Worm (Caenorhabditis elegans): Measurements from ENCODE around the gene Y32F6B.1.
"Not testable (repeated sequence)": the region's sequence is repeated elsewhere in the genome, so short reads cannot be mapped to it uniquely, and the experiment has no call there.

Y32F6B.1 gene

DNA sequence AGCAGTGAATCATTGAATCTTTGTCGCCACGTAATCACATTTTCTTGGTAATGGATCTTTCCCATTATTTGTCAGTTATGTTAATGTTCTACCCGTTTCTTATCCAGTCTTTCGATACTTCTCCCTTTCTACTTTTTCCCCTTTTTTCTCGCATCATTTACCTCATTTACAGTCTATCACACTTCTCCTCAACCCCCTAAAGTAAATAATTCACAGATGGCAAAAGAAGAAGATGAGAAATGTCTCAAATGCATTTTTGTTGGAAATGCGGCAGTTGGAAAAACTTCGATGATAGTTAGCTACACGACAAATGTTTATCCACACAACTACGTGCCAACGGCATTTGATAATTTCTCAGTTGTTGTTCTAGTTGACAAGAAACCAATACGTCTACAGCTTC, 22.5 kb downstream of the Y32F6B.1 start, which contains the start of gene chw-1:
Gene chw-1 (plus strand): TSS at position 217 of the 400 bp plus-strand sequence.
- no peak for TF ChIP-seq ceh-91 (GFP tag; IDR thresholded peaks at IDR 0.05)
- no peak for TF ChIP-seq K12H6.12 (tag; optimal IDR thresholded peaks at IDR 0.05)
- no peak for TF ChIP-seq attf-6 (GFP tag; IDR thresholded peaks at IDR 0.05)
- no peak for TF ChIP-seq xnd-1 (tag; optimal IDR thresholded peaks at IDR 0.05)

DNA sequence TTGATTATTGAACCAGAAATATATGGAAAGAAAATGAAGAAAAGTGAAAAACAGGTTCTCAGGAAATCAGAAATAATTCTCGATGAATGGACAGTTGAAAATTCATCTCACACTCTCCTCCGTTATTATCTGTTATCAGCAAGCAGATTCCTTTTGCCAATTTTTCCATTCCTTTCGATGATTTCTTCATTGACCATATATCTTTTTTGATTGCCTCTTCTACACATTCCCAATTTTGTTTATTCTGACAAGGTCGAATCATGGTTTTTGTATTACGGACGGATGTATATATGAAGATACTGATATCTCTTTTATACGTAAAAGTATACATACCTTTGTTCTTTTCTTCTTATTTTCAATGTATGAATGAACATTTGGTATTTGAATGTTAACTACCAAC, 23.9 kb downstream of the Y32F6B.1 start:
- TF ChIP-seq F22D6.2 (tag; optimal IDR thresholded peaks at IDR 0.05) (no peak), hmg-20 (GFP tag; IDR thresholded peaks at IDR 0.05) (no peak), Y79H2A.3 (GFP tag; conservative IDR thresholded peaks at IDR 0.05) (no peak), bed-2 (GFP tag; IDR thresholded peaks at IDR 0.05) (no peak), madf-10 (tag; optimal IDR thresholded peaks at IDR 0.05) (no peak), attf-6 (GFP tag; IDR thresholded peaks at IDR 0.05) (no peak), sdz-38 (tag; optimal IDR thresholded peaks at IDR 0.05) (no peak), unc-62 (GFP tag; optimal IDR thresholded peaks at IDR 0.05) (no peak)

DNA sequence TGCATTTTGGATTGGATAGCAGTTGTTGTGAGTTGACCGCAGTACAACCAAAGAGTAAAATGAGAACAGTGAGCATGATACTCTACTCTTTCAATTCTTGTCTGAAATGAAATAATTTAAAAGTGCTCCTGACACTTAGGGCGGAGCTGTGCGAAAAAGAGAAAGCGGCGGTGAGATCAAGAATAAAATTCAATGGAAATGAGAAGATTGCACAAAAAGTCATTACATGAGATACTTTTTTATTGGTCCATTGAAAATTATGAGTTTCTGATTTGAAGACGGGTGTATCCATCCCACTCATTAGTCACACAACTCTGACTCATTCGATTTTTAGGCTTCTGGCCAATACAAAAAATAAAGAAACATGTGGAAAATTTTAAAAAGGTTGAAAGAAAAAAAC, 27.3 kb downstream of the Y32F6B.1 start, which contains the start of gene F22E12.1:
Gene F22E12.1 (minus strand): TSS at position 101 of the 400 bp plus-strand sequence.
- TF ChIP-seq attf-3 (GFP tag; conservative IDR thresholded peaks at IDR 0.05) (no peak), ceh-100 (GFP tag; IDR thresholded peaks at IDR 0.05) (no peak), sptf-2 (GFP tag; optimal IDR thresholded peaks at IDR 0.05) (no peak), nhr-120 (GFP tag; IDR thresholded peaks at IDR 0.05) (no peak), aptf-3 (GFP tag; IDR thresholded peaks at IDR 0.05) (no peak), dox-1 (GFP tag; IDR thresholded peaks at IDR 0.05) (no peak), ztf-6 (GFP tag; IDR thresholded peaks at IDR 0.05) (no peak), ceh-27 (GFP tag; optimal IDR thresholded peaks at IDR 0.05) (no peak), athp-1 (tag; optimal IDR thresholded peaks at IDR 0.05) (no peak)

DNA sequence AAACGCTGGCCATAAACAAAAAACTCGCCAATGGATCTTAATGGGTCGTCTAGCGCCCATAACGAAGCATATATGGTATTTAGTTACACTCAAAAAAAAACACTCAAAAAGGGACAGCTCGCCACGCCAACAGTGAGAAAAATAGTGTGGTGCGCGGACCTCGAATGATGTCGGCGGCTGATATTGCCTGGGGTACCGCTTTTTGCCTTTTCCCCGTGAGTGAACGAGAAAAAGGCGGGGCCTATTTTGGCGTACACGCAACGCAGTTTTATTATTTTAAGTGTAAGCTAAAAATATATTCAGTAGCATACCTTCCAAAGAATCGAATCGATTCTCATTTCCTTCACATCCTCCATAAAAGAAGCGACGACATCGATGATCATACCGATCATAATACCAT, 27.7 kb downstream of the Y32F6B.1 start:
- TF ChIP-seq pbrm-1 (GFP tag; IDR thresholded peaks at IDR 0.05) = peak; percentile 47; the same call in 1 of the 2 replicates
- TF ChIP-seq snpc-4 (GFP tag; optimal IDR thresholded peaks at IDR 0.05) = not testable (repeated sequence)
- TF ChIP-seq snpc-4 (tag; optimal IDR thresholded peaks at IDR 0.05) = peak in 3 of 4 experiments; percentile 45 to 85 (median 72)
- peak; percentile 62 for TF ChIP-seq snpc-1.1 (tag; optimal IDR thresholded peaks at IDR 0.05; ENCODE audit: insufficient read depth)
- peak; percentile 76; the same call in 1 of the 2 replicates for TF ChIP-seq attf-6 (GFP tag; IDR thresholded peaks at IDR 0.05)
- TF ChIP-seq hmg-1.2 (GFP tag; IDR thresholded peaks at IDR 0.05) = peak; percentile 69

DNA sequence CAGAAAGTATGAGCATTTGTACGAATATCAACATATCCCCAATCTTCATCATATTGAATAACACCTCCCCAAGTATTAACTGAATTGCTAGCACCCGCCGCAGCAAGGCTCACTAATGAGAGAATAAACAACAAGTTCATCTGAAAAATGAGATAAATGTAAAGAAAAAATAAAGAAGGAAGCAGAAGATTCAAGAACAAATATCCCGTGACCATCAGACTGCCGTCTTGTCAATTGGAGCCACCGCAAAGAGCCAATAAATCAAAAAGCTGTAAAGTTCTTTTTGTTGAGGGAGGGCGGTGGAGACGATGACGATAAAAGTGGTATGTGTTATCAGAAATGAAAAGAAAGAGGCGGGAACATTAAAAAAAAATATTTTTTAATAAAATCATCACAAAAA, 31.1 kb downstream of the Y32F6B.1 start, which contains the start of gene Y32F6A.5:
Gene Y32F6A.5 (minus strand): TSS at position 140 of the 400 bp plus-strand sequence.
- TF ChIP-seq F23B12.7 (tag; optimal IDR thresholded peaks at IDR 0.05; ENCODE audit: insufficient read depth) (no peak), ccch-3 (GFP tag; optimal IDR thresholded peaks at IDR 0.05) (no peak), fkh-3 (tag; optimal IDR thresholded peaks at IDR 0.05) (no peak), him-1 (tag; optimal IDR thresholded peaks at IDR 0.05) (no peak), hsf-1 (GFP tag; IDR thresholded peaks at IDR 0.05) (peak; percentile 64; the same call in 1 of the 2 replicates), tbp1 (GFP tag; optimal IDR thresholded peaks at IDR 0.05) (no peak), dox-1 (GFP tag; IDR thresholded peaks at IDR 0.05) (0 out of 2 replicates have a peak, but pooled peaks have one; percentile 5), F49E8.2 (tag; optimal IDR thresholded peaks at IDR 0.05; ENCODE audit: insufficient read depth) (no peak)

All from whole organism, young adult.